Fruit fly (Drosophila melanogaster) whole organism, pupa: ENCODE results near the gene Paics.

Source experiments
- CG15710 ChIP-seq: fragments of 200-800 bp; sonication (Bioruptor generic); optimal IDR thresholded peaks from 2 replicates; lab custom pipeline; 2018; ENCODE audit warnings: missing biosample characterization, mild to moderate bottlenecking, missing genetic modification characterization, moderate library complexity
- CG17806 ChIP-seq: fragments of 200-800 bp; sonication (Bioruptor generic); optimal IDR thresholded peaks from 2 replicates; lab custom pipeline; 2018; ENCODE audit warnings: missing biosample characterization, mild to moderate bottlenecking, missing genetic modification characterization, moderate library complexity
- CG4496 ChIP-seq: fragments of 200-800 bp; sonication (Bioruptor generic); IDR thresholded peaks from 3 replicates; pipeline ENCODE4 v1.3.6; 2022; ENCODE audit warnings: missing biosample characterization, missing genetic modification characterization
- Ets98B ChIP-seq: fragments of 200-800 bp; sonication (Bioruptor generic); IDR thresholded peaks from 2 replicates; pipeline ENCODE4 v1.3.6; 2022; ENCODE audit warnings: missing biosample characterization, missing genetic modification characterization
- Pif1A ChIP-seq: fragments of 200-800 bp; sonication (Bioruptor generic); optimal IDR thresholded peaks from 3 replicates; lab custom pipeline; 2016; ENCODE audit warnings: missing biosample characterization, missing genetic modification characterization
- fd96Ca ChIP-seq: fragments of 200-800 bp; sonication (Bioruptor generic); IDR thresholded peaks from 3 replicates; pipeline ENCODE4 v1.3.6; 2022; ENCODE audit warnings: missing biosample characterization, missing genetic modification characterization

- TF ChIP-seq Pif1A (GFP tag; lab: Kevin White, UChicago) (peak; percentile 53), CG17806 (no peak), Ets98B (GFP tag; lab: Robert Waterston, UW) (peak; percentile 24; the same call in 1 of the 2 replicates), CG15710 (tag; lab: Kevin White, UChicago) (peak; percentile 59), CG4496 (GFP tag; lab: Robert Waterston, UW) (peak; percentile 75; the same call in 2 of the 3 replicates), fd96Ca (GFP tag; lab: Robert Waterston, UW) (no peak; the same call in 2 of the 3 replicates)
These were observed 10.4 kb downstream of the Paics start for dm6 chrX:12749891-12750581.
